Fruit fly (Drosophila melanogaster) S2 (cell line): ENCODE results near the gene fuss.

ENCODE experiments used
- CG8478 ChIP-seq: fragments of >200 bp; optimal IDR thresholded peaks from 2 replicates; lab custom pipeline; 2018
- CTCF ChIP-seq, 2 experiments: fragments of >200 bp; optimal IDR thresholded peaks; 2 replicates each; lab custom pipeline; 2018

DNA sequence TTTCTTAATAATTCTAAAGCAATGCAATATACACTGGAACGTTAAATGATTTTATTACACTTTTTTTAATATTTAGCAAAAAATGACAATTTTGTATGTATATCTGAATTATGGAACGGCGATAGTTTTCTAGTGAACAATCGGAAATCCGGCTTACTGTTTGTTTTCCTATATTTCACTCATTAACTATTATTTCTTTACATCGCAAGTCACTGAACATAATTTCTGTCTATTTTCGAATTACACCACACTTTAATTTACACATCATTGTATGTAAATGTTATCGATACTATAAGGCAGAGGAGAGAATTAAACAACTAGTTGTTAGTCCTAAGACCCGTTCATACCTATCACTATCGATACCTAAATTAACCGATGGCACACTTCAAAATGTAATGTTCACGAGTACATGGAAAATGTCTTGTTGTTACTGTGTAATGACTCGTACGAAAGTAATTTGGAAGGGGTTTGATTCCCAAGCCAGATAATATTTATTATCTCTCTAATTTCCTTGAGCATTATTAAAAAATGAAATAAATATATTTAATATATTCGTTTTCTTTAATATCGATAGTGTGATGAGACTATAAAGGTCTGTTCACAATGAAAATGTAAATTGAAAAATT is 48.6 kb upstream of the fuss start, which contains the start of gene PlexA:
- TF ChIP-seq CG8478 (no peak), CTCF (optimal IDR thresholded peaks at IDR 0.05; lab: Kevin White, UChicago) (no peak)
